Worm (Caenorhabditis elegans): ENCODE results near the gene ZC190.7.
"Not testable (repeated sequence)": the region's sequence is repeated elsewhere in the genome, so short reads cannot be mapped to it uniquely, and the experiment has no call there.

The ZC190.7 gene

DNA sequence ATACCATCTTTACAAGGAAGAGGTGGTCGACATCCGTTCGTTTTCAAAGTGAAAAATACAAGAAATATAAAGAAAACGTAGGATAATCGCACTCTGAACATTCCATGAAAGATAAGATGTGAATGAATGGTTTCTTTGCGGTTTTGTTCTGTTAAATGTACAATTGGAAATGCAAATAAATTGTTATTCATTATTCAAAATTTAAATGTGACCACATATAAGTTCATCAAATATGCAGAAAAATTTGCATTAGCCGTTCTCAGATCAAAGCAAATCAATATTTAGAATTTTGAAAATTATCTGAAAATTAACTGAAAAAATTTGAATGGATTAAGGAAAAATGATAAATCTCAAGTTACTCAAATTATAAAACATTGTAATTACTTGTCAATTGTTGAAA is 25.2 kb upstream of the ZC190.7 start, which contains the start of gene ZC178.2 (continued):
- TF ChIP-seq nhr-11 (tag; optimal IDR thresholded peaks at IDR 0.05) (no peak), mab-9 (GFP tag; IDR thresholded peaks at IDR 0.05) (no peak), nhr-19 (GFP tag; conservative IDR thresholded peaks at IDR 0.05) (no peak)

DNA sequence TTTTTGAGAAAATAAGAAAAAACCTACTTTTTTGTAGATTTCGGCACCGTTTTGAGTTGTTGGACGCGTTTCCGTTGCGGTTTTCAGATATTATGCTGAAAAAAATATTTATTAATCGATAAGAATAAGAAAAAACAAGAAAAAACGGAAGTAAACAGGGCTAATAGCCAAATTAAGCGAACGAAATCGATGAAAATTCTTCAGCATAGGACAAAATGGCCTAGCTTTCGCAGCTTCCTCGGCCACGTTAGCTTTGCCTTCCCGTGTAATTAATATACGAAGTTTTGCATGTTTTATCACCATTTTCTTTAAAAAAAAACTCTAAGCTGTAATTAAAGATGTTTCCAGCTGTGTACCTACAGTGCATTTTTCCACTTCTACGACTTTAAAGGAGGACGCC is 9.6 kb upstream of the ZC190.7 start, which contains the start of gene ZC190.10:
ZC190.10 (minus strand) TSS at position 101 of the 400 bp plus-strand sequence.
- not testable (repeated sequence) for TF ChIP-seq nhr-84 (tag; optimal IDR thresholded peaks at IDR 0.05); Y116A8C.19 (tag; optimal IDR thresholded peaks at IDR 0.05; ENCODE audit: borderline replicate concordance); nhr-47 (tag; optimal IDR thresholded peaks at IDR 0.05)

DNA sequence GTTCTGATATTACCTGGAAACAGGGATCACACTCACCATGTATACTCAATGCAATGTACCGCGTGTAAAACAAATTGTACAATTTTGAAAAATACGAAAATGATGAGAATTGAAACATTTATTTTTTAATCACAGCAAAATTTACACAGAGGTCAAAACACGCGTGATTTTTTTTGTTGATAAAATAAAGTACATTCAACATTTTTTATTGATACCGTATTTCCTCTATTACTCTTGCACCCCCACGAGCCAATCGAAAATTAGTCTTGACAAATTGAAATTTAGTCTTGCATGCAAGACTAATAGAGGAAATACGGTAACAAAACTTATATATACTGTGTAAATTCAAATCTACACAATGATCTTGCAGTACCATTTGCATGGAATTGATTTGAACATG is 1.0 kb upstream of the ZC190.7 start, which contains the start of gene ZC190.8:
ZC190.8 (minus strand) TSS at position 101 of the 400 bp plus-strand sequence.
- TF ChIP-seq ztf-4 (tag; optimal IDR thresholded peaks at IDR 0.05) (no peak), pqm-1 (tag; optimal IDR thresholded peaks at IDR 0.05) (no peak), nhr-84 (tag; optimal IDR thresholded peaks at IDR 0.05) (no peak), nhr-71 (tag; optimal IDR thresholded peaks at IDR 0.05) (no peak), sptf-1 (tag; optimal IDR thresholded peaks at IDR 0.05) (no peak), hlh-17 (GFP tag; optimal IDR thresholded peaks at IDR 0.05; ENCODE audit: borderline replicate concordance) (no peak), grh-1 (GFP tag; IDR thresholded peaks at IDR 0.05) (no peak), sup-37 (GFP tag; optimal IDR thresholded peaks at IDR 0.05) (no peak), elt-3 (tag; optimal IDR thresholded peaks at IDR 0.05) (no peak), zag-1 (tag; optimal IDR thresholded peaks at IDR 0.05) (no peak), mef-2 (tag; optimal IDR thresholded peaks at IDR 0.05) (no peak)

DNA sequence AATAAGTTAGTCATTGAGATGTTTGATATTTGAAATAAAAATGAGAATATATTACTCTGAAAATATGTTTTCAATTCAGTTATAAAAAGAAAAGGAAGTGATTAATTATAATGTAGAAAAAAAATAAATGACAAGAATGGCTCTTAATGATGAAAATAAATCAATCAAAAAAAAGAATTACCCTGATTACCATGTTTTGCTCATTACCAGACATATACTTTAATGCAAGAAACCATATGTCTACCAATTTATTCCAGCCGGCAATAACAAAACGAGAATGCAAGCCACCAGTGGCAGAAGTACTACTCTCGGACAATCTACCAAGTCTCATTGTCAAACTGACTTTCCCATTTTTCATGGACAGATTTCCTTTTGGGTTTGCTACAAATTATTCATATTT is 2.9 kb downstream of the ZC190.7 start:
- TF ChIP-seq ceh-88 (GFP tag; IDR thresholded peaks at IDR 0.05) (no peak), egl-13 (tag; optimal IDR thresholded peaks at IDR 0.05) (no peak), nhr-47 (tag; optimal IDR thresholded peaks at IDR 0.05) (no peak), unc-30 (tag; optimal IDR thresholded peaks at IDR 0.05) (no peak), efl-3 (GFP tag; optimal IDR thresholded peaks at IDR 0.05) (no peak), F16B12.6 (tag; optimal IDR thresholded peaks at IDR 0.05) (no peak), dsc-1 (tag; optimal IDR thresholded peaks at IDR 0.05) (peak; percentile 76), fkh-4 (tag; optimal IDR thresholded peaks at IDR 0.05; ENCODE audit: borderline replicate concordance) (peak; percentile 67)

DNA sequence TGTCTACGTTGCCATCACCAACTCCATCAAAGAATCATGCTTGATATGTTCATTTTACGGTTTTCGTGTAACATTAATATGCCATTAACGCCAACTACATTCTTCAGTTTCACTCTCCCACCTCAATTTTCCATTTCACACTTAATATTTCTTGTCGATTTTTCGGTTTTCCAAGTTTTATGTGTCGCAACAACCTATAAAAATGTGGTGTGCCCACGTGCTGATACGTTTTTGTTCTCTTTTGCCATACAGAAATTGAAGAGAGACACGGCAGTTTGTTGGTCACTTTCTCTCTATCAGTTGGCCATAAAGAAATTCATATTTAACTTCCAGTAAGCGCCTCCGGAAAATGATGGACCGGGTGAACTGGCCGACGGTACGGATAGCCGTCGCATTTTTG is 3.9 kb downstream of the ZC190.7 start, which contains the start of gene cln-3.3:
cln-3.3 (plus strand) TSS at position 334 of the 400 bp plus-strand sequence.
- TF ChIP-seq efl-1 (optimal IDR thresholded peaks at IDR 0.05), result no peak
- peak in 1 of 2 experiments; percentile 81 for TF ChIP-seq efl-1 (GFP tag; optimal IDR thresholded peaks at IDR 0.05 in 1 of 2)
- peak; percentile 61 for TF ChIP-seq elt-2 (tag; optimal IDR thresholded peaks at IDR 0.05)
- TF ChIP-seq rnt-1 (tag; optimal IDR thresholded peaks at IDR 0.05), result no peak
- TF ChIP-seq lin-35 (GFP tag; optimal IDR thresholded peaks at IDR 0.05), result peak in 1 of 2 experiments; percentile 25
- TF ChIP-seq mdl-1 (tag; optimal IDR thresholded peaks at IDR 0.05), result peak in 1 of 2 experiments; percentile 28

DNA sequence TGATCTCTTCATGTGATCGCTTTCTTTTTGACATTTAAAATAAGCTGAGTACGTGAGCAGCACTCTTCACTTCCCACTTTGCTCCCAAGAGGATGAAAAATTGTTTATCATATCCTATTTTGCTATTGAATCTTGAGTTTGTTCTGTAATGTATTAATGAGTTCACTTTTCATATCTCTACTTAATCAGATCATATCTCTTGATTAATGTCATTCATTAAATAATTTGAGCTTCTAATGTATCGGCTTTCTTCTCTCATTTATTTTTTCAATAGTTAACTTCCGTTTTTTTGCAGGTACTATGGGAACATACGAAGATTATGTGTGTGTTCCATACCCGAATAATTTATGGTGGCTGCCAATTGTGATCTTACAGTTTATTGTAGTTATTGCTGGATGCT is 5.6 kb downstream of the ZC190.7 start, which contains the start of gene ZC190.2:
ZC190.2 (plus strand) TSS at position 301 of the 400 bp plus-strand sequence.
- TF ChIP-seq C16A3.4 (tag; optimal IDR thresholded peaks at IDR 0.05) (no peak), ceh-8 (GFP tag; optimal IDR thresholded peaks at IDR 0.05) (peak; percentile 90), nhr-71 (tag; optimal IDR thresholded peaks at IDR 0.05) (peak; percentile 16)

DNA sequence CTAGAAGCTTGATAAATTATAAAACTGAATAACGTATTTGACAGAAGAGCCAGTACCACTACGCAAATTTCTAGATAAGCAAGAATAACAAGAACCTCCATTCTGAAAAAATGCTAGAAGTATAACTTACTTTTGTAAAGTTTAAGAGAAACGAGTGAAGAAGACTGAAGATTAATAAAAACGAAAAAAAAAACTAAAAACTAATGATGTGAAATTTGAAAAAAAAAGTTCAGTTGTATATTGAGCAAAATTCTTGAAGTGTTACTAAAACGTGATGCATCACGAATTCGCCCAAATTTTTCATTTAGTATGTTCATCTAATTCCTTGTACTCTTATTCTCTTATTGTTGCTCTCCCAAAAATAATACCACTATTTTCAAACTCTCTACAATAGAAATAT is 9.5 kb downstream of the ZC190.7 start, which contains the start of gene ZC190.6:
ZC190.6 (minus strand) TSS at position 101 of the 400 bp plus-strand sequence.
- TF ChIP-seq nhr-71 (tag; optimal IDR thresholded peaks at IDR 0.05) (no peak), aha-1 (tag; optimal IDR thresholded peaks at IDR 0.05) (no peak), lin-14 (GFP tag; optimal IDR thresholded peaks at IDR 0.05) (no peak), ceh-82 (tag; optimal IDR thresholded peaks at IDR 0.05) (no peak), nhr-20 (tag; optimal IDR thresholded peaks at IDR 0.05) (no peak), mep-1 (tag; optimal IDR thresholded peaks at IDR 0.05) (no peak), alr-1 (tag; optimal IDR thresholded peaks at IDR 0.05; ENCODE audit: borderline replicate concordance) (no peak), nhr-11 (tag; optimal IDR thresholded peaks at IDR 0.05) (no peak), nhr-90 (tag; optimal IDR thresholded peaks at IDR 0.05; ENCODE audit: poor library complexity) (no peak), nhr-237 (tag; optimal IDR thresholded peaks at IDR 0.05) (no peak), jun-1 (tag; optimal IDR thresholded peaks at IDR 0.05) (no peak), pqm-1 (tag; optimal IDR thresholded peaks at IDR 0.05) (no peak), mef-2 (tag; optimal IDR thresholded peaks at IDR 0.05) (no peak), pax-3 (tag; optimal IDR thresholded peaks at IDR 0.05) (no peak)
